ENCODE assay signal across 2 worm cellular contexts in genomic region chrIV:5473098-5473497, ce11.
A peak's percentile ranks its signal among the peaks of the same experiment; 100 is the strongest.
TF ChIP-seq lines count a peak whose summit lies in the region.

No protein-coding gene starts in this region.

TF ChIP-seq in whole organism, L4 larva, 104 proteins besides CTCF, POLR2A, EP300 and RAD21:
- no peak for TF ChIP-seq F26F4.8 (GFP tag; conservative IDR thresholded peaks at IDR 0.05; lab: Robert Waterston, UW)
- TF ChIP-seq unc-130 (GFP tag; optimal IDR thresholded peaks at IDR 0.05; lab: Kevin White, UChicago) = peak; percentile 37
- peak; percentile 13; the same call in 1 of the 2 replicates for TF ChIP-seq Y48G9A.11 (GFP tag; IDR thresholded peaks at IDR 0.05; lab: Robert Waterston, UW)
- TF ChIP-seq nhr-42 (GFP tag; IDR thresholded peaks at IDR 0.05; lab: Robert Waterston, UW) = no peak
- TF ChIP-seq snpc-1.2 (GFP tag; IDR thresholded peaks at IDR 0.05; lab: Robert Waterston, UW) = peak; percentile 87

TF ChIP-seq in whole organism, young adult, 124 proteins besides CTCF, POLR2A, EP300 and RAD21 (continues in another document):
- no peak for TF ChIP-seq F22D6.2 (tag; optimal IDR thresholded peaks at IDR 0.05; lab: Kevin White, UChicago)
- TF ChIP-seq madf-8 (GFP tag; conservative IDR thresholded peaks at IDR 0.05; lab: Robert Waterston, UW) = 0 out of 2 replicates have a peak, but pooled peaks have one; percentile 30
- no peak for TF ChIP-seq T07F8.4 (tag; optimal IDR thresholded peaks at IDR 0.05; lab: Kevin White, UChicago)
- peak; percentile 57 for TF ChIP-seq F49E8.2 (tag; optimal IDR thresholded peaks at IDR 0.05; lab: Kevin White, UChicago; ENCODE audit: insufficient read depth)
- TF ChIP-seq dpff-1 (tag; optimal IDR thresholded peaks at IDR 0.05; lab: Kevin White, UChicago) = no peak
- no peak for TF ChIP-seq let-607 (tag; optimal IDR thresholded peaks at IDR 0.05; lab: Kevin White, UChicago)
- no peak for TF ChIP-seq madf-10 (tag; optimal IDR thresholded peaks at IDR 0.05; lab: Kevin White, UChicago)
- TF ChIP-seq pha-4 (tag; optimal IDR thresholded peaks at IDR 0.05; lab: Kevin White, UChicago) = no peak
- TF ChIP-seq K11D2.4 (GFP tag; IDR thresholded peaks at IDR 0.05; lab: Robert Waterston, UW) = no peak
- TF ChIP-seq sdz-38 (tag; optimal IDR thresholded peaks at IDR 0.05; lab: Kevin White, UChicago) = no peak
- no peak for TF ChIP-seq cebp-2 (GFP tag; IDR thresholded peaks at IDR 0.05; lab: Robert Waterston, UW)
- TF ChIP-seq ceh-91 (GFP tag; IDR thresholded peaks at IDR 0.05; lab: Robert Waterston, UW) = 0 out of 2 replicates have a peak, but pooled peaks have one; percentile 20
- no peak; the same call in 1 of the 2 replicates for TF ChIP-seq F39B2.1 (GFP tag; IDR thresholded peaks at IDR 0.05; lab: Robert Waterston, UW)
- TF ChIP-seq dox-1 (GFP tag; IDR thresholded peaks at IDR 0.05; lab: Robert Waterston, UW) = no peak; the same call in 1 of the 2 replicates
- TF ChIP-seq ceh-100 (GFP tag; IDR thresholded peaks at IDR 0.05; lab: Robert Waterston, UW) = no peak
- no peak for TF ChIP-seq T26A5.8 (tag; optimal IDR thresholded peaks at IDR 0.05; lab: Kevin White, UChicago)
- no peak for TF ChIP-seq ztf-3 (GFP tag; optimal IDR thresholded peaks at IDR 0.05; lab: Kevin White, UChicago)
- no peak for TF ChIP-seq aptf-3 (GFP tag; IDR thresholded peaks at IDR 0.05; lab: Robert Waterston, UW)
- no peak; the same call in 1 of the 2 replicates for TF ChIP-seq hmg-20 (GFP tag; IDR thresholded peaks at IDR 0.05; lab: Robert Waterston, UW)
- no peak for TF ChIP-seq B0261.1 (tag; optimal IDR thresholded peaks at IDR 0.05; lab: Kevin White, UChicago)
- TF ChIP-seq attf-5 (GFP tag; optimal IDR thresholded peaks at IDR 0.05; lab: Kevin White, UChicago) = no peak
- TF ChIP-seq F57C9.4 (tag; optimal IDR thresholded peaks at IDR 0.05; lab: Kevin White, UChicago) = no peak
- TF ChIP-seq somi-1 (GFP tag; optimal IDR thresholded peaks at IDR 0.05; lab: Kevin White, UChicago) = no peak
- TF ChIP-seq K12H6.12 (tag; optimal IDR thresholded peaks at IDR 0.05; lab: Kevin White, UChicago) = no peak
- TF ChIP-seq lin-40 (tag; optimal IDR thresholded peaks at IDR 0.05; lab: Kevin White, UChicago) = no peak
- TF ChIP-seq tlf-1 (GFP tag; optimal IDR thresholded peaks at IDR 0.05; lab: Kevin White, UChicago) = peak; percentile 11
- no peak for TF ChIP-seq ztf-22 (GFP tag; optimal IDR thresholded peaks at IDR 0.05; lab: Kevin White, UChicago)
- peak; percentile 74; the same call in 1 of the 2 replicates for TF ChIP-seq Y53G8AR.9 (GFP tag; conservative IDR thresholded peaks at IDR 0.05; lab: Robert Waterston, UW)
- peak; percentile 23; the same call in 1 of the 2 replicates for TF ChIP-seq rcor-1 (GFP tag; IDR thresholded peaks at IDR 0.05; lab: Robert Waterston, UW)
- TF ChIP-seq ceh-40 (GFP tag; IDR thresholded peaks at IDR 0.05; lab: Robert Waterston, UW) = no peak
- peak; percentile 39 for TF ChIP-seq lin-54 (GFP tag; optimal IDR thresholded peaks at IDR 0.05; lab: Kevin White, UChicago)
- TF ChIP-seq lin-26 (GFP tag; IDR thresholded peaks at IDR 0.05; lab: Robert Waterston, UW) = no peak
- peak; percentile 62 for TF ChIP-seq madf-6 (GFP tag; IDR thresholded peaks at IDR 0.05; lab: Robert Waterston, UW)
- 0 out of 2 replicates have a peak, but pooled peaks have one; percentile 48 for TF ChIP-seq lir-1 (GFP tag; conservative IDR thresholded peaks at IDR 0.05; lab: Robert Waterston, UW)
- TF ChIP-seq attf-3 (GFP tag; conservative IDR thresholded peaks at IDR 0.05; lab: Robert Waterston, UW) = no peak
- no peak for TF ChIP-seq cebp-1 (GFP tag; IDR thresholded peaks at IDR 0.05; lab: Robert Waterston, UW)
- no peak for TF ChIP-seq cebp-1 (tag; optimal IDR thresholded peaks at IDR 0.05; lab: Kevin White, UChicago)
- peak; percentile 2 for TF ChIP-seq snpc-3.4 (tag; optimal IDR thresholded peaks at IDR 0.05; lab: Kevin White, UChicago)
- TF ChIP-seq ets-4 (GFP tag; optimal IDR thresholded peaks at IDR 0.05; lab: Kevin White, UChicago) = no peak
- TF ChIP-seq F37B4.10 (GFP tag; IDR thresholded peaks at IDR 0.05; lab: Robert Waterston, UW) = no peak
- TF ChIP-seq xnd-1 (tag; optimal IDR thresholded peaks at IDR 0.05; lab: Kevin White, UChicago) = peak; percentile 33
- no peak for TF ChIP-seq egl-18 (GFP tag; IDR thresholded peaks at IDR 0.05; lab: Robert Waterston, UW)
- TF ChIP-seq hsf-1 (GFP tag; IDR thresholded peaks at IDR 0.05; lab: Robert Waterston, UW) = peak; percentile 25; the same call in 1 of the 2 replicates
- TF ChIP-seq unc-130 (GFP tag; optimal IDR thresholded peaks at IDR 0.05; lab: Kevin White, UChicago) = peak; percentile 12
- TF ChIP-seq snpc-1.3 (tag; optimal IDR thresholded peaks at IDR 0.05; lab: Kevin White, UChicago; ENCODE audit: insufficient read depth) = peak; percentile 67
- TF ChIP-seq nfya-2 (GFP tag; IDR thresholded peaks at IDR 0.05; lab: Robert Waterston, UW) = no peak; the same call in 1 of the 2 replicates
- no peak for TF ChIP-seq rpc-1 (optimal IDR thresholded peaks at IDR 0.05; lab: Kevin White, UChicago)
- TF ChIP-seq rpc-1 (tag; optimal IDR thresholded peaks at IDR 0.05; lab: Kevin White, UChicago) = no peak
- TF ChIP-seq sea-2 (GFP tag; IDR thresholded peaks at IDR 0.05; lab: Robert Waterston, UW) = no peak
- TF ChIP-seq sptf-2 (GFP tag; optimal IDR thresholded peaks at IDR 0.05; lab: Kevin White, UChicago) = no peak
- TF ChIP-seq Y56A3A.18 (GFP tag; IDR thresholded peaks at IDR 0.05; lab: Robert Waterston, UW) = no peak
- no peak for TF ChIP-seq athp-1 (tag; optimal IDR thresholded peaks at IDR 0.05; lab: Kevin White, UChicago)
- no peak for TF ChIP-seq hlh-26 (GFP tag; conservative IDR thresholded peaks at IDR 0.05; lab: Robert Waterston, UW)
- no peak for TF ChIP-seq F23B12.7 (tag; optimal IDR thresholded peaks at IDR 0.05; lab: Kevin White, UChicago; ENCODE audit: insufficient read depth)
- no peak; the same call in 1 of the 2 replicates for TF ChIP-seq pbrm-1 (GFP tag; IDR thresholded peaks at IDR 0.05; lab: Robert Waterston, UW)
- TF ChIP-seq B0019.2 (GFP tag; conservative IDR thresholded peaks at IDR 0.05; lab: Robert Waterston, UW) = no peak
- no peak for TF ChIP-seq egl-44 (GFP tag; IDR thresholded peaks at IDR 0.05; lab: Robert Waterston, UW)
- TF ChIP-seq dpl-1 (GFP tag; optimal IDR thresholded peaks at IDR 0.05; lab: Kevin White, UChicago) = no peak
- no peak for TF ChIP-seq Y67H2A.10 (GFP tag; conservative IDR thresholded peaks at IDR 0.05; lab: Robert Waterston, UW)
- TF ChIP-seq F52B5.7 (tag; optimal IDR thresholded peaks at IDR 0.05; lab: Kevin White, UChicago) = no peak
- TF ChIP-seq lin-35 (GFP tag; optimal IDR thresholded peaks at IDR 0.05; lab: Kevin White, UChicago) = peak in 1 of 3 experiments; percentile 42
- no peak for TF ChIP-seq ceh-58 (GFP tag; IDR thresholded peaks at IDR 0.05; lab: Robert Waterston, UW)
- no peak for TF ChIP-seq ztf-26 (tag; optimal IDR thresholded peaks at IDR 0.05; lab: Kevin White, UChicago)
- peak; percentile 55 for TF ChIP-seq F33H1.4 (GFP tag; IDR thresholded peaks at IDR 0.05; lab: Robert Waterston, UW)
- TF ChIP-seq C06A6.2 (GFP tag; conservative IDR thresholded peaks at IDR 0.05; lab: Robert Waterston, UW) = no peak
- no peak for TF ChIP-seq ztf-28 (GFP tag; IDR thresholded peaks at IDR 0.05; lab: Robert Waterston, UW)
- TF ChIP-seq unc-62 (GFP tag; optimal IDR thresholded peaks at IDR 0.05; lab: Kevin White, UChicago) = no peak
- TF ChIP-seq efl-1 (GFP tag; optimal IDR thresholded peaks at IDR 0.05; lab: Kevin White, UChicago) = peak; percentile 26
- no peak for TF ChIP-seq let-526 (GFP tag; IDR thresholded peaks at IDR 0.05; lab: Robert Waterston, UW)
- no peak for TF ChIP-seq ceh-79 (tag; optimal IDR thresholded peaks at IDR 0.05; lab: Kevin White, UChicago)
- TF ChIP-seq egrh-3 (GFP tag; IDR thresholded peaks at IDR 0.05; lab: Robert Waterston, UW) = no peak
- no peak for TF ChIP-seq F55B11.4 (tag; optimal IDR thresholded peaks at IDR 0.05; lab: Kevin White, UChicago; ENCODE audit: borderline replicate concordance, insufficient read depth)
- peak; percentile 34 for TF ChIP-seq snpc-4 (GFP tag; optimal IDR thresholded peaks at IDR 0.05; lab: Kevin White, UChicago)
- peak in 3 of 4 experiments; percentile 19 to 86 (median 74) for TF ChIP-seq snpc-4 (tag; optimal IDR thresholded peaks at IDR 0.05; lab: Kevin White, UChicago)
- TF ChIP-seq mcd-1 (GFP tag; IDR thresholded peaks at IDR 0.05; lab: Robert Waterston, UW) = no peak
- TF ChIP-seq F10E7.11 (tag; optimal IDR thresholded peaks at IDR 0.05; lab: Kevin White, UChicago) = no peak
- TF ChIP-seq fkh-3 (tag; optimal IDR thresholded peaks at IDR 0.05; lab: Kevin White, UChicago) = no peak
- no peak for TF ChIP-seq bed-2 (GFP tag; IDR thresholded peaks at IDR 0.05; lab: Robert Waterston, UW)
- no peak for TF ChIP-seq nhr-80 (tag; optimal IDR thresholded peaks at IDR 0.05; lab: Kevin White, UChicago)
- no peak for TF ChIP-seq ztf-6 (GFP tag; IDR thresholded peaks at IDR 0.05; lab: Robert Waterston, UW)
- no peak for TF ChIP-seq tbx-9 (tag; optimal IDR thresholded peaks at IDR 0.05; lab: Kevin White, UChicago; ENCODE audit: borderline replicate concordance)
- TF ChIP-seq rec-8 (tag; optimal IDR thresholded peaks at IDR 0.05; lab: Kevin White, UChicago) = no peak
- TF ChIP-seq Y95B8A.8 (GFP tag; IDR thresholded peaks at IDR 0.05; lab: Robert Waterston, UW) = 0 out of 2 replicates have a peak, but pooled peaks have one; percentile 60
- no peak for TF ChIP-seq nhr-120 (GFP tag; IDR thresholded peaks at IDR 0.05; lab: Robert Waterston, UW)
- TF ChIP-seq hlh-12 (tag; optimal IDR thresholded peaks at IDR 0.05; lab: Kevin White, UChicago) = no peak
- TF ChIP-seq snpc-1.1 (tag; optimal IDR thresholded peaks at IDR 0.05; lab: Kevin White, UChicago; ENCODE audit: insufficient read depth) = peak; percentile 28
- no peak for TF ChIP-seq nfya-1 (tag; optimal IDR thresholded peaks at IDR 0.05; lab: Kevin White, UChicago; ENCODE audit: borderline replicate concordance, insufficient read depth)

Comparison
In these comparisons a context has a peak if more than half of its experiments do, and no peak if none do; other contexts are left out.
1. Of the 7 proteins assayed by ChIP-seq in both whole organism, young adult and whole organism, L4 larva: peak only in whole organism, young adult: F49E8.2 and snpc-4; only in whole organism, L4 larva: none; in both: unc-130; in neither: 3; mixed calls (peak in some experiments, not most) for 1.